Worm (Caenorhabditis elegans) whole organism, L3 larva: ENCODE data around the gene Y57G11C.22.

Experiments used
- R02D3.7 ChIP-seq: fragments of 150-350 bp; optimal IDR thresholded peaks from 2 replicates; lab custom pipeline; 2014; ENCODE audit warnings: missing biosample characterization, missing genetic modification characterization
- ZK546.5 ChIP-seq: sonication (generic microtip); optimal IDR thresholded peaks from 2 replicates; lab custom pipeline; 2017; ENCODE audit warnings: missing biosample characterization, missing genetic modification characterization
- aly-2 ChIP-seq: fragments of 150-350 bp; optimal IDR thresholded peaks from 2 replicates; lab custom pipeline; 2014; ENCODE audit warnings: missing biosample characterization, missing genetic modification characterization
- ama-1 ChIP-seq: fragments of 150-350 bp; optimal IDR thresholded peaks from 2 replicates; lab custom pipeline; 2018
- ceh-16 ChIP-seq: sonication (generic microtip); optimal IDR thresholded peaks from 2 replicates; lab custom pipeline; 2017; ENCODE audit warnings: missing biosample characterization, missing genetic modification characterization
- ceh-28 ChIP-seq: fragments of 150-350 bp; optimal IDR thresholded peaks from 2 replicates; lab custom pipeline; 2014; ENCODE audit warnings: missing biosample characterization, missing genetic modification reagents, missing genetic modification characterization
- ceh-82 ChIP-seq: fragments of 150-350 bp; optimal IDR thresholded peaks from 2 replicates; lab custom pipeline; 2014; ENCODE audit warnings: missing biosample characterization, missing genetic modification characterization
- ceh-9 ChIP-seq: sonication (generic microtip); optimal IDR thresholded peaks from 2 replicates; lab custom pipeline; 2018; ENCODE audit warnings: missing biosample characterization, missing genetic modification characterization
- daf-12 ChIP-seq: fragments of 150-350 bp; optimal IDR thresholded peaks from 2 replicates; lab custom pipeline; 2014; ENCODE audit warnings: missing biosample characterization, missing genetic modification reagents, missing genetic modification characterization
- egl-27 ChIP-seq: sonication (generic microtip); optimal IDR thresholded peaks from 4 replicates; lab custom pipeline; 2017; ENCODE audit warnings: missing biosample characterization, missing genetic modification reagents, missing genetic modification characterization
- egl-5 ChIP-seq: fragments of 150-350 bp; optimal IDR thresholded peaks from 2 replicates; lab custom pipeline; 2017; ENCODE audit warnings: missing biosample characterization, missing genetic modification reagents, missing genetic modification characterization, inconsistent platforms
- elt-1 ChIP-seq: fragments of 150-350 bp; optimal IDR thresholded peaks from 2 replicates; lab custom pipeline; 2014; ENCODE audit warnings: missing biosample characterization, missing genetic modification characterization
- elt-2 ChIP-seq: sonication (generic microtip); optimal IDR thresholded peaks from 2 replicates; lab custom pipeline; 2016; ENCODE audit warnings: missing genetic modification reagents, mild to moderate bottlenecking, missing genetic modification characterization, missing compliant biosample characterization
- elt-3 ChIP-seq, 3 experiments: fragments of 150-350 bp in 1 of 3; sonication (generic microtip) in 2 of 3; optimal IDR thresholded peaks; 2 replicates in 2 of 3; 4 replicates in 1 of 3; lab custom pipeline; 2014 to 2017; ENCODE audit warnings: missing biosample characterization in 3 of 3, missing genetic modification characterization in 3 of 3
- eor-1 ChIP-seq, 2 experiments: fragments of 150-350 bp; optimal IDR thresholded peaks; 2 replicates each; lab custom pipeline; 2014 to 2018; ENCODE audit warnings: missing biosample characterization in 2 of 2, missing genetic modification characterization in 2 of 2
- fkh-10 ChIP-seq: sonication (generic microtip); optimal IDR thresholded peaks from 2 replicates; lab custom pipeline; 2017; ENCODE audit warnings: missing biosample characterization, missing genetic modification reagents, missing genetic modification characterization
- fkh-2 ChIP-seq: fragments of 150-350 bp; optimal IDR thresholded peaks from 2 replicates; lab custom pipeline; 2014; ENCODE audit warnings: missing biosample characterization, missing genetic modification reagents, missing genetic modification characterization
- fos-1 ChIP-seq: fragments of 150-350 bp; optimal IDR thresholded peaks from 2 replicates; lab custom pipeline; 2014; ENCODE audit warnings: missing biosample characterization, missing genetic modification characterization
- hmg-11 ChIP-seq: sonication (generic microtip); optimal IDR thresholded peaks from 2 replicates; lab custom pipeline; 2016; ENCODE audit warnings: missing genetic modification characterization, missing compliant biosample characterization
- jun-1 ChIP-seq: fragments of 150-350 bp; optimal IDR thresholded peaks from 2 replicates; lab custom pipeline; 2014; ENCODE audit warnings: missing biosample characterization, missing genetic modification reagents, missing genetic modification characterization
- lin-15B ChIP-seq: fragments of 150-350 bp; optimal IDR thresholded peaks from 2 replicates; lab custom pipeline; 2014; ENCODE audit warnings: missing biosample characterization, missing genetic modification characterization
- lin-39 ChIP-seq: fragments of 150-350 bp; optimal IDR thresholded peaks from 2 replicates; lab custom pipeline; 2018; ENCODE audit warnings: missing biosample characterization, missing genetic modification reagents, missing genetic modification characterization
- lsy-12 ChIP-seq: sonication (generic microtip); optimal IDR thresholded peaks from 2 replicates; lab custom pipeline; 2016; ENCODE audit warnings: mild to moderate bottlenecking, missing genetic modification characterization, missing compliant biosample characterization
- mdl-1 ChIP-seq: fragments of 150-350 bp; optimal IDR thresholded peaks from 2 replicates; lab custom pipeline; 2014; ENCODE audit warnings: missing biosample characterization, missing genetic modification characterization
- mml-1 ChIP-seq: fragments of 150-350 bp; sonication (generic microtip); optimal IDR thresholded peaks from 3 replicates; lab custom pipeline; 2014; ENCODE audit warnings: missing biosample characterization, missing genetic modification characterization
- nfya-1 ChIP-seq: sonication (generic microtip); optimal IDR thresholded peaks from 2 replicates; lab custom pipeline; 2017; ENCODE audit warnings: missing genetic modification characterization, mild to moderate bottlenecking, missing compliant biosample characterization, antibody characterized with exemption, moderate library complexity; ENCODE audit not compliant: insufficient read depth
- nhr-11 ChIP-seq: fragments of 150-350 bp; optimal IDR thresholded peaks from 2 replicates; lab custom pipeline; 2014; ENCODE audit warnings: missing biosample characterization, missing genetic modification characterization
- nhr-12 ChIP-seq: fragments of 150-350 bp; optimal IDR thresholded peaks from 2 replicates; lab custom pipeline; 2014; ENCODE audit warnings: missing biosample characterization, missing genetic modification characterization
- nhr-23 ChIP-seq: fragments of 150-350 bp; optimal IDR thresholded peaks from 2 replicates; lab custom pipeline; 2014; ENCODE audit warnings: missing biosample characterization, missing genetic modification reagents, missing genetic modification characterization
- nhr-237 ChIP-seq: fragments of 150-350 bp; optimal IDR thresholded peaks from 2 replicates; lab custom pipeline; 2014; ENCODE audit warnings: missing biosample characterization, missing genetic modification characterization
- nhr-25 ChIP-seq: sonication (generic microtip); optimal IDR thresholded peaks from 2 replicates; lab custom pipeline; 2017; ENCODE audit warnings: missing biosample characterization, missing genetic modification characterization
- nhr-28 ChIP-seq: fragments of 150-350 bp; optimal IDR thresholded peaks from 2 replicates; lab custom pipeline; 2014; ENCODE audit warnings: missing biosample characterization, missing genetic modification characterization
- nhr-43 ChIP-seq: sonication (generic microtip); optimal IDR thresholded peaks from 2 replicates; lab custom pipeline; 2016; ENCODE audit warnings: mild to moderate bottlenecking, missing genetic modification characterization, missing compliant biosample characterization; ENCODE audit not compliant: poor library complexity, severe bottlenecking
- nhr-67 ChIP-seq: fragments of 150-350 bp; optimal IDR thresholded peaks from 2 replicates; lab custom pipeline; 2014; ENCODE audit warnings: missing biosample characterization, missing genetic modification characterization
- nhr-76 ChIP-seq: fragments of 150-350 bp; sonication (generic microtip); optimal IDR thresholded peaks from 5 replicates; lab custom pipeline; 2014; ENCODE audit warnings: missing biosample characterization, missing genetic modification characterization
- nhr-77 ChIP-seq: fragments of 150-350 bp; optimal IDR thresholded peaks from 2 replicates; lab custom pipeline; 2014; ENCODE audit warnings: missing biosample characterization, missing genetic modification characterization
- pha-4 ChIP-seq: fragments of 150-350 bp; optimal IDR thresholded peaks from 2 replicates; lab custom pipeline; 2014; ENCODE audit warnings: missing biosample characterization, missing genetic modification reagents, missing genetic modification characterization
- pqm-1 ChIP-seq: fragments of 150-350 bp; optimal IDR thresholded peaks from 2 replicates; lab custom pipeline; 2017; ENCODE audit warnings: missing biosample characterization, missing genetic modification characterization, inconsistent platforms
- sea-2 ChIP-seq: fragments of 150-350 bp; sonication (generic microtip); optimal IDR thresholded peaks from 4 replicates; lab custom pipeline; 2014; ENCODE audit warnings: missing biosample characterization, missing genetic modification reagents, missing genetic modification characterization
- skn-1 ChIP-seq: fragments of 150-350 bp; optimal IDR thresholded peaks from 2 replicates; lab custom pipeline; 2014; ENCODE audit warnings: missing biosample characterization, missing genetic modification characterization
- snpc-4 ChIP-seq: fragments of 150-350 bp; optimal IDR thresholded peaks from 2 replicates; lab custom pipeline; 2014; ENCODE audit warnings: missing biosample characterization, missing genetic modification characterization
- tbx-2 ChIP-seq: sonication (generic microtip); optimal IDR thresholded peaks from 2 replicates; lab custom pipeline; 2016; ENCODE audit warnings: mild to moderate bottlenecking, missing genetic modification characterization, missing compliant biosample characterization
- unc-39 ChIP-seq: sonication (generic microtip); optimal IDR thresholded peaks from 4 replicates; lab custom pipeline; 2017; ENCODE audit warnings: missing biosample characterization, missing genetic modification characterization
- unc-62 ChIP-seq: fragments of 150-350 bp; sonication (generic microtip); optimal IDR thresholded peaks from 4 replicates; lab custom pipeline; 2014; ENCODE audit warnings: missing biosample characterization, missing genetic modification reagents, missing genetic modification characterization
- zag-1 ChIP-seq: fragments of 150-350 bp; optimal IDR thresholded peaks from 2 replicates; lab custom pipeline; 2014; ENCODE audit warnings: missing biosample characterization, missing genetic modification characterization
- ztf-11 ChIP-seq: fragments of 150-350 bp; optimal IDR thresholded peaks from 2 replicates; lab custom pipeline; 2014; ENCODE audit warnings: missing biosample characterization, missing genetic modification characterization
- ztf-4 ChIP-seq: fragments of 150-350 bp; optimal IDR thresholded peaks from 2 replicates; lab custom pipeline; 2014; ENCODE audit warnings: missing biosample characterization, missing genetic modification characterization

The Y57G11C.22 gene

ce11 chrIV:14836885-14837284 lies at the start of gene Y57G11C.22:
Gene Y57G11C.22, plus strand, starts transcription at chrIV:14837211.
- peak; percentile 39 for TF ChIP-seq egl-5 (tag; lab: Kevin White, UChicago)
- TF ChIP-seq egl-27 (tag; lab: Kevin White, UChicago) = no peak
- TF ChIP-seq nfya-1 (tag; lab: Kevin White, UChicago) = peak; percentile 60
- TF ChIP-seq lin-15B (tag; lab: Kevin White, UChicago) = peak; percentile 6
- TF ChIP-seq, all 47 proteins: peak for 3

- TF ChIP-seq nfya-1 (tag; lab: Kevin White, UChicago) (no peak), ZK546.5 (no peak), nhr-43 (peak; percentile 19), egl-27 (tag; lab: Kevin White, UChicago) (no peak), tbx-2 (no peak), unc-39 (tag; lab: Kevin White, UChicago) (no peak), fkh-2 (tag; lab: Kevin White, UChicago) (no peak), fkh-10 (no peak), ztf-11 (no peak), skn-1 (tag; lab: Kevin White, UChicago) (no peak), R02D3.7 (tag; lab: Kevin White, UChicago) (no peak), nhr-25 (tag; lab: Kevin White, UChicago) (peak; percentile 8), nhr-28 (tag; lab: Kevin White, UChicago) (no peak), egl-5 (tag; lab: Kevin White, UChicago) (no peak), nhr-23 (tag; lab: Kevin White, UChicago) (no peak), pqm-1 (no peak), lin-39 (no peak), nhr-77 (no peak), nhr-12 (tag; lab: Kevin White, UChicago) (no peak), nhr-237 (tag; lab: Kevin White, UChicago) (no peak), jun-1 (tag; lab: Kevin White, UChicago) (no peak), ceh-82 (tag; lab: Kevin White, UChicago) (no peak), mdl-1 (tag; lab: Kevin White, UChicago) (no peak), elt-1 (no peak), ztf-4 (tag; lab: Kevin White, UChicago) (peak; percentile 6), unc-62 (GFP tag; lab: Kevin White, UChicago) (no peak), elt-3 (tag; optimal IDR thresholded peaks at IDR 0.05; lab: Kevin White, UChicago) (no peak), hmg-11 (tag; lab: Kevin White, UChicago) (no peak), lin-15B (tag; lab: Kevin White, UChicago) (no peak), nhr-67 (no peak), ceh-16 (tag; lab: Kevin White, UChicago) (no peak), sea-2 (no peak), nhr-11 (tag; lab: Kevin White, UChicago) (no peak), daf-12 (tag; lab: Kevin White, UChicago) (no peak), elt-2 (tag; lab: Kevin White, UChicago) (peak; percentile 23), snpc-4 (no peak), fos-1 (tag; lab: Kevin White, UChicago) (no peak), aly-2 (tag; lab: Kevin White, UChicago) (no peak), ceh-28 (peak; percentile 28), ama-1 (lab: Kevin White, UChicago) (peak; percentile 61), nhr-76 (tag; lab: Kevin White, UChicago) (no peak), zag-1 (no peak), pha-4 (tag; lab: Kevin White, UChicago) (peak; percentile 16), mml-1 (tag; lab: Kevin White, UChicago) (no peak), lsy-12 (tag; lab: Kevin White, UChicago) (peak; percentile 10), eor-1 (tag; optimal IDR thresholded peaks at IDR 0.05; lab: Kevin White, UChicago) (no peak), ceh-9 (tag; lab: Kevin White, UChicago) (no peak)
- TF ChIP-seq, all 47 proteins: peak for 8
Measured at ce11 chrIV:14790579-14790978, 46.4 kb upstream of the Y57G11C.22 start.
